Fruit fly (Drosophila melanogaster): ENCODE measurements around the gene CG2157.

The CG2157 gene

DNA sequence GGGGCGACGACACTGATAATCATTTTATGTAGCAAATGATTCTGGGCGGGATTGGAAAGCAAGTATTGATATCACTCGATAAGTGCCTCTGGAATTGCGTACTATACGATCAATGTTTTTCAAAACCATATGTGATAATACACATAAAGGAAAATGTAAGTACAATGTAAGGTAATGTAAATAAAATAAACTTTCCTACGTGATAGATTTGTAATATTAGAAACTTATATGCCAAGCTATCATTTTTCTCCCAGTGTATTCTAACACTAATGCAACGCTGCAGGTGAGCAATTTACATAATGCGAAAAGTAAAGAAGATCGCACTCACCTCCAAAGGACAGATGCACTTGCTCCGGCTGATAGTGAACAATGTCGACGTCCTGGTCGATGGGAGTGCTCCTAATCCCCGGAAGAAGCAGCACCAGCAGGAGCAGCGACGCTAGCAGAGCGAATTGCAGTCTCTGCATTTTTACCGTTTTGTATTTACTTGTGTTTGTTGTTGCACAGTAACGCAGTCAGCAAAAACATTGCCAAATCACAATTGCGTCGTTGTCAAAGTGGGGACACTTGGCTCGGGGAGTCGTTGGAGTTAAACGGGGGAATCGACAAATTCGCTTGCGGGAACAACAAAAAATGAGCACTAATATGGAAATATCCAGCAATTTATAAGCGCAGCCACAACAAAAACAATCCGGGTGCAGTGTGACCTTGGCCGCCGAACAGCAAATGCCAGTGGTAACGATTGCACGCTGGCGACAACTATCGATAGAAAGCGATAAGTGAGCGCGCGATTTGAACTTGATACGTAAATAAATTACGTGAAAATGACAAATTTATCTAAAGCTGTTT lies 8.2 kb downstream of the CG2157 start, which contains the start of gene CG1637:
CG1637 (minus strand) TSS at position 807 of the 849 bp plus-strand sequence.
- TF ChIP-seq pan (optimal IDR thresholded peaks at IDR 0.05) (no peak), usp (GFP tag; optimal IDR thresholded peaks at IDR 0.05) (no peak), psq (optimal IDR thresholded peaks at IDR 0.05) (no peak), EcR (GFP tag; optimal IDR thresholded peaks at IDR 0.05) (no peak), CG8478 (optimal IDR thresholded peaks at IDR 0.05) (no peak), Dll (optimal IDR thresholded peaks at IDR 0.05) (no peak)

DNA sequence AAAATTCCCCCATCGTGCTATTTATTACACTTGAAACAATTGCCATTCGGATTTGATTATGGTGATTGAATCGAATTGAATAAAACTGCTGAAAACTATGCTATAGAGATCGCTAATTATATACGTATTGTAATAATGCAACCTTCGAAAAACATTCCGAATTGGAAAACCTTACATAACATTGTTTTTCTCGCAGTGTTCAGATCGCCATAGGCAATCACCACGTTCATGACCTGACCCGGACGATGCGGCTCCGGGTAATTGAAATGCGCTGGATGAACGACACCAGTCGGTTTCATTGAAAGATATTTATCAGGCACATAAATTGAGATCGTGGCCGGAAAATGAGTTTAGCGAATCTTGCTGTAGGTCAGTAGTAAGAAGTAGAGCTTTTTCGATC lies 13.7 kb downstream of the CG2157 start:
- TF ChIP-seq usp (GFP tag; optimal IDR thresholded peaks at IDR 0.05) (no peak), pan (optimal IDR thresholded peaks at IDR 0.05) (no peak), Dll (optimal IDR thresholded peaks at IDR 0.05) (no peak), EcR (GFP tag; optimal IDR thresholded peaks at IDR 0.05) (no peak), psq (optimal IDR thresholded peaks at IDR 0.05) (no peak), CG8478 (optimal IDR thresholded peaks at IDR 0.05) (no peak)

DNA sequence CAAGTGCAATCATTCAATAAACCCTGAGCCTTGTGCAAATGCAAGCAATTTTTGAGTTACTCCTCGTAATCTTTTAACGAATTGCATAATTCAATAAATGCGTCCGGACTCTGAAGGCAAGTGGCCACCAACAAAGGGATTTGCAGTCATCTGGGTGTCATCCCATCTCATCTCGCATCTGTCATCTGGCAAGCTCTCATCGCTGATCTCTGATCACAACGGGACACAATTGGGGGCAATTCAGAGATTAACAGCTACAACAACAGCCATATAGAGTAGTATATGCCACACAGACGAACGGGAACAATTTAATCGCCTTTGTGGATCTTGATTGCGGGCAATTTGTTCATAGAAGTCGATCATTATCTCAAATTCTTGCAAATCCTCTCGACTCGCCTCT lies 14.7 kb downstream of the CG2157 start:
- no peak for TF ChIP-seq CG8478 (optimal IDR thresholded peaks at IDR 0.05)
- no peak for TF ChIP-seq psq (optimal IDR thresholded peaks at IDR 0.05)
- no peak for TF ChIP-seq Dll (optimal IDR thresholded peaks at IDR 0.05)
- no peak for TF ChIP-seq pan (optimal IDR thresholded peaks at IDR 0.05)
- TF ChIP-seq EcR (GFP tag; optimal IDR thresholded peaks at IDR 0.05): no peak
- no peak for TF ChIP-seq usp (GFP tag; optimal IDR thresholded peaks at IDR 0.05)

DNA sequence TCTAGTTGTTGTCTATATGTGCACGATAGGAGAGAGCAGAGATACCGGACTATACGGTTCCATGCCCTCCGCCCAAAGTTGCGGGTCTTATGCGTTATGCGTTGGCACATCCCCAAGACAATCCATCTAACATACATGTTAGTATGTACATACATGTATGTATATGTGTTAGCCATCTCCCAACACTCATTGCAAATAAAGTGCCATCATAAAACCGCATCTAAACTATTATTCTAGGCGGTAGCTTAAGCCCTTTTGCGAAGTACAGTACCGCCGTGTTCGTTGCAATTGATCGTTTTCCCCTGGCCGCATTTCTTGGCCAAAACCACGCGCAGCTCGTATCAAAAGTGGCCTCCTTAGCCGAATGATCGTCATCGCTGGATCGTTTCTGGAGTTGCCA lies 17.3 kb downstream of the CG2157 start:
- TF ChIP-seq EcR (GFP tag; optimal IDR thresholded peaks at IDR 0.05) (no peak), Dll (optimal IDR thresholded peaks at IDR 0.05) (no peak), psq (optimal IDR thresholded peaks at IDR 0.05) (no peak), pan (optimal IDR thresholded peaks at IDR 0.05) (no peak), usp (GFP tag; optimal IDR thresholded peaks at IDR 0.05) (no peak), CG8478 (optimal IDR thresholded peaks at IDR 0.05) (no peak)

DNA sequence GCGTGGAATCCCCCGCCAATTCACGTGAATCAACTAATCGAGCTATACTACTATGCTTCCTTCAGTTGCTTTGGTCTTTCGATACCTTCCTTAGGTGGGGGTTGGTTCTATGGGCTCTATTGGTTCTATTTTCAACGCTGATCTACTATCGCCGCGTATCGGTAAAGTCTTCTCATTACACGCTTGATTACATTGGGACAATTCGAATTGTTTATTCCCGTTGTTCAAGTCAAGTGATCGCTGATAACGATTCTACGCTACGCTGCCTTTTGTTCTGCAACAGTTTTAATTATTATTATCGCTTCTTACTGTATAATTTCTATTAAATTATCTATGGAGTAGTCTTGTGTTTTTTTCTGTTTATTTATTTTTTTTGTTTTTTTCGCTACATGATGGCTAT lies 18.6 kb downstream of the CG2157 start:
- TF ChIP-seq CG8478 (optimal IDR thresholded peaks at IDR 0.05) (no peak), psq (optimal IDR thresholded peaks at IDR 0.05) (no peak), usp (GFP tag; optimal IDR thresholded peaks at IDR 0.05) (no peak), pan (optimal IDR thresholded peaks at IDR 0.05) (no peak), EcR (GFP tag; optimal IDR thresholded peaks at IDR 0.05) (no peak), Dll (optimal IDR thresholded peaks at IDR 0.05) (no peak)

DNA sequence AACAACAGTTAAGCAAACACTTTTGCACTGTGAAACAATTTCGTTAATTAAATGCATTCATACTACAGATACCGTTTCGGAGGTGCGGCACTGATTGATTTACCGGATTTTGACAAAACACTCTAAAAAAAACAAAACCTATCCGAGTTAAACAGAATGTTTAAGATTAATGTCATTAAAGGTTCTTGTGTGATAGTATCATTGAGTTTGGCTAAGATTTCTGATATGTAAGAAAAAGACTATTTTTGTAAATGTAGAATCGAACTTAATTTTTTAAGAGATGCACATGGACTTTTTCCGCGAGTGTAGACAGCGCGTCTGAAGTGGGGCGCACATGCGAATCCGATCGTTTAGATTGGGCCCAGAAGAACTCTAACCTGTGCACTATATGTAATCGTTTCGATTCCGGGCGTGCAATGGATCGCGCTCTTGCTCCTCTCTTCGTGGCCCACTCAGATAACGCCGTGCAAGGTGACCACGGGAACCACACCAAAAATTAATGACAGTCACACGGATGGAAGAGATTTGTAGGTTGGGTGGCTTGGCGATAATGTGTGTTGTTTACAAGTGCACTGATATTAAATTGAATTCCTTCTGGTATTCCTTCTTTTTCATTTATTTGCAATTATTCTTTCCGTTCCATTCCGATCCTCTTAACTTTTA lies 21.0 kb downstream of the CG2157 start:
- no peak for TF ChIP-seq EcR (GFP tag; optimal IDR thresholded peaks at IDR 0.05)
- TF ChIP-seq pan (optimal IDR thresholded peaks at IDR 0.05): no peak
- TF ChIP-seq Dll (optimal IDR thresholded peaks at IDR 0.05): no peak
- TF ChIP-seq CG8478 (optimal IDR thresholded peaks at IDR 0.05): no peak
- no peak for TF ChIP-seq usp (GFP tag; optimal IDR thresholded peaks at IDR 0.05)
- no peak for TF ChIP-seq psq (optimal IDR thresholded peaks at IDR 0.05)

DNA sequence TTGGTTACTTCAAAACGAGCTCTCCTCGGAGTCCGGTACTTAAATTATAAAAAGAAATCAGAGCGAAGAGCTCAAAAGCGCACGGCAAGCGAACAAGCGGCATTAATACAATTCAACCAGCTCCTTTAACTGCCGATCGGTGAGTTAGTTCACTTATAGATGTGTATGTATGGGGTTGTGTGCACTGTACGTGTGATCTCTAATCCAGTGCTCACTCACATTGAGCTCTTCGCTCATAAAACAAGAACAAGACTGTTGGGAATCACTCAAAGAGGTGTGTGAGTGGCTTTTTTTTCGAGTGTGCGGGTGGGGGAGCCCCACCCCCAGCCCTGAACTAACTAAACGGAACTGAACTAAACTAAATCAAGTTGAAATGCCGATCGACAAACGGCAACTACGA lies 22.1 kb downstream of the CG2157 start, which contains the start of gene Ork1:
Ork1 (minus strand) TSS at position 101 of the 400 bp plus-strand sequence.
- TF ChIP-seq psq (optimal IDR thresholded peaks at IDR 0.05) (no peak), CG8478 (optimal IDR thresholded peaks at IDR 0.05) (no peak), usp (GFP tag; optimal IDR thresholded peaks at IDR 0.05) (no peak), Dll (optimal IDR thresholded peaks at IDR 0.05) (no peak), EcR (GFP tag; optimal IDR thresholded peaks at IDR 0.05) (no peak), pan (optimal IDR thresholded peaks at IDR 0.05) (no peak)

DNA sequence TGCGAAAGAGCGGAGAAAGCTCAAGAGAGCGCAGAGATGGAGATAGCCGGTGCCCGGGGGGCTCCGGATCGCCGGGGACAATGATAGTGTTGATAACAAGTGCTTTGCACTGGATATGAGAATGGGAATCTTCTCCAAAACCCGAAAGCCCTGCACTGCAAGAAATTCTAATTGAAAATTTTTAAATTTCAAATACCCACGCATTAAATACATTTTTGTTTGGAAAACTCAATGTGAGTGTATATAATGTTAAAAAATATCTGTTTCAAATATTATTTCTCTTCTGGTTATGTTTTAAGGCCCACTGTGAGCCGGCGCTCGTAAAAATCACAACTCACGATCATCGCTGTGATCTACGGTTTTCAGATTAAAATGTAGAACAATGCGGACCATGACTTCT lies 24.1 kb downstream of the CG2157 start:
- TF ChIP-seq usp (GFP tag; optimal IDR thresholded peaks at IDR 0.05) (no peak), pan (optimal IDR thresholded peaks at IDR 0.05) (no peak), Dll (optimal IDR thresholded peaks at IDR 0.05) (no peak)

DNA sequence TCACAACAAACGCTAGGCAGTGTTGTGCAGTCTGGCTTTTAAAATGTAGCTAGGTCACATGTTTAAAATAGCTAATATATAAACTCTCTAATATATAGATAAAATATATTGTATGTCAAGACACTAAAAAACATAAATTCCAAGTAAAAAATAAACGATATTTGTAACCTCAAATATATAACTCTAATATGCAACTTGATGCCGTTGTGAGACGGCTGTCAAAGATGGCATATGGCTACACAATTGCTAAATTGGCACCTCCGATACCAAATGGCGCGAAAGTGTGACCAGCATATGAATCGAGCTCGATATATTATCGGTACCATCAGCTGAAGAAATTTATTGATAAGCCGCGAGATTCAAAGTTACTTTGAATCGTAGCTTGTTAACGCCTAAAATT lies 30.1 kb downstream of the CG2157 start, which contains the start of gene CG1582:
CG1582 (minus strand) TSS at position 71 of the 400 bp plus-strand sequence.
- no peak for TF ChIP-seq Dll (optimal IDR thresholded peaks at IDR 0.05)
- no peak for TF ChIP-seq psq (optimal IDR thresholded peaks at IDR 0.05)
- no peak for TF ChIP-seq pan (optimal IDR thresholded peaks at IDR 0.05)
- no peak for TF ChIP-seq usp (GFP tag; optimal IDR thresholded peaks at IDR 0.05)
- TF ChIP-seq EcR (GFP tag; optimal IDR thresholded peaks at IDR 0.05): no peak
- no peak for TF ChIP-seq CG8478 (optimal IDR thresholded peaks at IDR 0.05)

DNA sequence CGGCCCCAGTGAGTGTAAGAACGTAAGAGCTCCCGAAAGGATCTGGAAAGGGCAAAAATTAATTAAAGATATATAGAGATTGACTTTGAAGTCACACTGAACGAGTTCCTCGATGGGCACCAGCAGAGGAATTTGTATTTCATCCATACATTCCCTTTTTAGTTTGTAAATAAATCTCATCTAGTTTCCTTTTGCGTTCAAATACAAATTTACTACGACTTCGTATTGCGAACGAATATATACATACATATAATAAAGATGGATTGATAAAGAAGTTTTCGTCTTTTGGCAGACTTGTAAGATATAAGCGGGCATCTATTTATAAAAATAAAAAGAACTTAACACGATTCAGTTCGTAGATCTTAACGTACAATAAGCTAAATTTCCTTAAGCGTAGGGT lies 30.6 kb downstream of the CG2157 start, which contains the start of gene CG15208:
CG15208 (plus strand) TSS at position 301 of the 400 bp plus-strand sequence.
- TF ChIP-seq psq (optimal IDR thresholded peaks at IDR 0.05): no peak
- no peak for TF ChIP-seq EcR (GFP tag; optimal IDR thresholded peaks at IDR 0.05)
- TF ChIP-seq pan (optimal IDR thresholded peaks at IDR 0.05): no peak
- TF ChIP-seq Dll (optimal IDR thresholded peaks at IDR 0.05): no peak
- no peak for TF ChIP-seq usp (GFP tag; optimal IDR thresholded peaks at IDR 0.05)
- TF ChIP-seq CG8478 (optimal IDR thresholded peaks at IDR 0.05): no peak

DNA sequence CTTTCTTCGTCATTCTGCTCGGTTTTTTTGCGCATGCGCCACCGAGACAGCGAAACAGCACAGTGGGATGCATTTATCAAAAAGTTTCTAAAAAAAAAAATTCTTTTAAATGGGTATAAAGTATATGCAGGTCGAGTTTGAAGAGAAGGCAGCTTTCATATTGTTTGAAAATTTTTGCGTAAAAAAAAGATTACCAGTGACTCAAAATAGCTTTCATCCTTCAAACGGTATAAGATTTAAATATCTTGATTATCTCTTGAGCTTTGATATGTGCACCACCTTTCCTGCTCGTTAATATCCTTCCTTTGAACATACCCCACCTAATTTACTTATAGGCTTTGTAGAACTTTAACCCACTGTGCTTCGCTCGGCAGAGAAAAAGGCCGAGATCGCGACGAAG lies 36.0 kb downstream of the CG2157 start:
- TF ChIP-seq CG8478 (optimal IDR thresholded peaks at IDR 0.05) (no peak), psq (optimal IDR thresholded peaks at IDR 0.05) (no peak), EcR (GFP tag; optimal IDR thresholded peaks at IDR 0.05) (no peak), usp (GFP tag; optimal IDR thresholded peaks at IDR 0.05) (no peak), pan (optimal IDR thresholded peaks at IDR 0.05) (no peak), Dll (optimal IDR thresholded peaks at IDR 0.05) (no peak)

DNA sequence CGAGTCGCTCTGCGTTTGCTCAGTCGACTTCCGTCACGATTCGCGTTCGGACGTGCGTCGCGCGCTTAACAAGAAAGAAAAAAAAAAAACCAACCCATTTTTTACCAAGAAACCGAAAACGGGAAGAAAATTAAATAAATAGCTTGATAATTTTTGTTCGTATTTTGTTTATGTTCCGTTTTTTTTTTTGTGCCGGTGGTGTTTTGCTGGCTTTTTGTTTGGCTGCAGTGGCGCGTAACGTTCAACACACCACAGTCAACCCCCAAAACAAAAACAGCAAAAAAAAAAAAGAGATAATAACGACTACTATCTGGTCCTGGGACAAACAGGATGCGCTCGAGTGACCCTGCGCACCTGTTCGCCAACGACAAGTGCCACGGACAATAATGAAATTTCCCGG lies 36.4 kb downstream of the CG2157 start, which contains the start of gene CG43901:
CG43901 (plus strand) TSS at position 301 of the 400 bp plus-strand sequence.
- no peak for TF ChIP-seq EcR (GFP tag; optimal IDR thresholded peaks at IDR 0.05)
- no peak for TF ChIP-seq CG8478 (optimal IDR thresholded peaks at IDR 0.05)

Data from whole organism.